Worm (Caenorhabditis elegans) whole organism, young adult: Measurements from ENCODE around the gene ZK1067.3.

ENCODE experiments used
- B0336.3 ChIP-seq: fragments of 200-800 bp; sonication (Bioruptor generic); IDR thresholded peaks from 2 replicates; pipeline ENCODE4 v1.3.6; 2022; ENCODE audit warnings: missing genetic modification characterization, missing compliant biosample characterization
- C17E4.6 ChIP-seq: fragments of 200-800 bp; sonication (Bioruptor generic); IDR thresholded peaks from 2 replicates; pipeline ENCODE4 v1.3.6; 2022; ENCODE audit warnings: missing genetic modification reagents, missing genetic modification characterization, missing compliant biosample characterization
- D2030.7 ChIP-seq: fragments of 200-800 bp; sonication (Bioruptor generic); IDR thresholded peaks from 2 replicates; pipeline ENCODE4 v1.3.6; 2022; ENCODE audit warnings: missing genetic modification reagents, missing genetic modification characterization, missing compliant biosample characterization
- F23B12.7 ChIP-seq: sonication (generic microtip); optimal IDR thresholded peaks from 2 replicates; lab custom pipeline; 2017; ENCODE audit warnings: missing genetic modification characterization, mild to moderate bottlenecking, missing compliant biosample characterization, antibody characterized with exemption, moderate library complexity; ENCODE audit not compliant: insufficient read depth
- F33H1.4 ChIP-seq: fragments of 200-800 bp; sonication (Bioruptor generic); IDR thresholded peaks from 2 replicates; pipeline ENCODE4 v1.3.6; 2022; ENCODE audit warnings: missing genetic modification reagents, missing genetic modification characterization, missing compliant biosample characterization
- F49E8.2 ChIP-seq: sonication (generic microtip); optimal IDR thresholded peaks from 3 replicates; lab custom pipeline; 2017; ENCODE audit warnings: missing genetic modification characterization, mild to moderate bottlenecking, missing compliant biosample characterization, antibody characterized with exemption, moderate library complexity; ENCODE audit not compliant: insufficient read depth
- T07F8.4 ChIP-seq: sonication (generic microtip); optimal IDR thresholded peaks from 2 replicates; lab custom pipeline; 2016; ENCODE audit warnings: mild to moderate bottlenecking, missing genetic modification characterization, moderate library complexity, missing compliant biosample characterization
- T26A5.8 ChIP-seq: sonication (generic microtip); optimal IDR thresholded peaks from 2 replicates; lab custom pipeline; 2016; ENCODE audit warnings: missing genetic modification characterization, missing compliant biosample characterization
- Y53F4B.3 ChIP-seq: fragments of 200-800 bp; sonication (Bioruptor generic); IDR thresholded peaks from 2 replicates; pipeline ENCODE4 v1.3.6; 2022; ENCODE audit warnings: missing genetic modification reagents, missing genetic modification characterization, missing compliant biosample characterization
- Y56A3A.18 ChIP-seq: fragments of 200-800 bp; sonication (Bioruptor generic); IDR thresholded peaks from 2 replicates; pipeline ENCODE4 v1.3.6; 2022; ENCODE audit warnings: missing genetic modification reagents, missing genetic modification characterization, missing compliant biosample characterization
- akir-1 ChIP-seq: fragments of 200-800 bp; sonication (Bioruptor generic); optimal IDR thresholded peaks from 2 replicates; lab custom pipeline; 2018; ENCODE audit warnings: mild to moderate bottlenecking, missing genetic modification characterization, moderate library complexity, missing compliant biosample characterization
- ama-1 ChIP-seq, 3 experiments: fragments of 150-350 bp in 1 of 3; sonication (generic microtip) in 2 of 3; optimal IDR thresholded peaks; 2 replicates each; lab custom pipeline; 2014 to 2018; ENCODE audit warnings: missing biosample characterization in 2 of 3, missing genetic modification characterization in 2 of 3, missing genetic modification reagents in 2 of 3
- aptf-2 ChIP-seq: fragments of 200-800 bp; sonication (Bioruptor generic); conservative IDR thresholded peaks from 2 replicates; pipeline ENCODE4 v1.3.6; 2022; ENCODE audit warnings: missing genetic modification reagents, missing genetic modification characterization, missing compliant biosample characterization
- atf-7 ChIP-seq: sonication (generic microtip); optimal IDR thresholded peaks from 2 replicates; lab custom pipeline; 2017; ENCODE audit warnings: mild to moderate bottlenecking, missing genetic modification characterization, missing compliant biosample characterization
- attf-3 ChIP-seq: fragments of 200-800 bp; sonication (Bioruptor generic); conservative IDR thresholded peaks from 2 replicates; pipeline ENCODE4 v1.3.6; 2022; ENCODE audit warnings: missing genetic modification reagents, missing genetic modification characterization, missing compliant biosample characterization
- bed-2 ChIP-seq: fragments of 200-800 bp; sonication (Bioruptor generic); IDR thresholded peaks from 2 replicates; pipeline ENCODE4 v1.3.6; 2022; ENCODE audit warnings: missing genetic modification reagents, missing genetic modification characterization, missing compliant biosample characterization
- dox-1 ChIP-seq: fragments of 200-800 bp; sonication (Bioruptor generic); IDR thresholded peaks from 2 replicates; pipeline ENCODE4 v1.3.6; 2022; ENCODE audit warnings: missing genetic modification reagents, missing genetic modification characterization, missing compliant biosample characterization
- ekl-4 ChIP-seq: fragments of 200-800 bp; sonication (Bioruptor generic); IDR thresholded peaks from 2 replicates; pipeline ENCODE4 v1.3.6; 2022; ENCODE audit warnings: missing genetic modification reagents, missing genetic modification characterization, missing compliant biosample characterization
- him-1 ChIP-seq: sonication (generic microtip); optimal IDR thresholded peaks from 2 replicates; lab custom pipeline; 2016; ENCODE audit warnings: missing genotype, missing genetic modification reagents, missing genetic modification characterization, missing compliant biosample characterization
- hlh-12 ChIP-seq: sonication (generic microtip); optimal IDR thresholded peaks from 2 replicates; lab custom pipeline; 2016; ENCODE audit warnings: missing genetic modification characterization, missing compliant biosample characterization
- hmg-1.2 ChIP-seq: fragments of 200-800 bp; sonication (Bioruptor generic); IDR thresholded peaks from 2 replicates; pipeline ENCODE4 v1.3.6; 2022; ENCODE audit warnings: missing genetic modification reagents, missing genetic modification characterization, missing compliant biosample characterization
- hrde-1 ChIP-seq: sonication (generic microtip); optimal IDR thresholded peaks from 2 replicates; lab custom pipeline; 2016; ENCODE audit warnings: missing genetic modification characterization, mild to moderate bottlenecking, missing compliant biosample characterization, moderate library complexity, missing genotype, missing genetic modification reagents, borderline replicate concordance
- let-526 ChIP-seq: fragments of 200-800 bp; sonication (Bioruptor generic); IDR thresholded peaks from 2 replicates; pipeline ENCODE4 v1.3.6; 2022; ENCODE audit warnings: missing genetic modification reagents, missing genetic modification characterization, missing compliant biosample characterization
- lsl-1 ChIP-seq: fragments of 200-800 bp; sonication (Bioruptor generic); optimal IDR thresholded peaks from 2 replicates; lab custom pipeline; 2018; ENCODE audit warnings: mild to moderate bottlenecking, missing genetic modification characterization, moderate library complexity, missing compliant biosample characterization
- madf-10 ChIP-seq: sonication (generic microtip); optimal IDR thresholded peaks from 2 replicates; lab custom pipeline; 2016; ENCODE audit warnings: mild to moderate bottlenecking, missing genetic modification characterization, missing compliant biosample characterization
- madf-6 ChIP-seq: fragments of 200-800 bp; sonication (Bioruptor generic); IDR thresholded peaks from 2 replicates; pipeline ENCODE4 v1.3.6; 2022; ENCODE audit warnings: missing genetic modification reagents, missing genetic modification characterization, missing compliant biosample characterization
- mcd-1 ChIP-seq: fragments of 200-800 bp; sonication (Bioruptor generic); IDR thresholded peaks from 2 replicates; pipeline ENCODE4 v1.3.6; 2022; ENCODE audit warnings: missing genetic modification reagents, missing genetic modification characterization, missing compliant biosample characterization
- mxl-1 ChIP-seq: sonication (generic microtip); optimal IDR thresholded peaks from 2 replicates; lab custom pipeline; 2016; ENCODE audit warnings: missing genetic modification characterization, missing compliant biosample characterization
- nhr-179 ChIP-seq: sonication (generic microtip); optimal IDR thresholded peaks from 2 replicates; lab custom pipeline; 2016; ENCODE audit warnings: mild to moderate bottlenecking, missing genetic modification characterization, missing compliant biosample characterization
- nhr-80 ChIP-seq: sonication (generic microtip); optimal IDR thresholded peaks from 2 replicates; lab custom pipeline; 2016; ENCODE audit warnings: missing genetic modification characterization, missing compliant biosample characterization
- nhr-90 ChIP-seq: sonication (generic microtip); optimal IDR thresholded peaks from 2 replicates; lab custom pipeline; 2016; ENCODE audit warnings: missing genotype, mild to moderate bottlenecking, missing genetic modification characterization, missing compliant biosample characterization
- pbrm-1 ChIP-seq: fragments of 200-800 bp; sonication (Bioruptor generic); IDR thresholded peaks from 2 replicates; pipeline ENCODE4 v1.3.6; 2022; ENCODE audit warnings: missing genetic modification reagents, missing genetic modification characterization, missing compliant biosample characterization
- snpc-1.1 ChIP-seq: sonication (generic microtip); optimal IDR thresholded peaks from 2 replicates; lab custom pipeline; 2017; ENCODE audit warnings: missing genetic modification characterization, mild to moderate bottlenecking, missing compliant biosample characterization, antibody characterized with exemption, moderate library complexity, missing genotype, missing genetic modification reagents; ENCODE audit not compliant: insufficient read depth
- snpc-3.4 ChIP-seq: sonication (generic microtip); optimal IDR thresholded peaks from 2 replicates; lab custom pipeline; 2017; ENCODE audit warnings: missing genetic modification characterization, mild to moderate bottlenecking, missing compliant biosample characterization, antibody characterized with exemption, moderate library complexity, missing genotype, missing genetic modification reagents
- snpc-4 ChIP-seq, 5 experiments: fragments of 150-350 bp in 1 of 5; sonication (generic microtip) in 4 of 5; optimal IDR thresholded peaks; 2 replicates each; lab custom pipeline; 2014 to 2018; ENCODE audit warnings: missing genetic modification characterization in 5 of 5, missing biosample characterization in 3 of 5, antibody characterized with exemption in 2 of 5, mild to moderate bottlenecking in 2 of 5, missing compliant biosample characterization in 2 of 5, missing genotype in 2 of 5, moderate library complexity in 2 of 5, missing genetic modification reagents in 1 of 5
- tbp1 ChIP-seq: fragments of 200-800 bp; sonication (Bioruptor generic); optimal IDR thresholded peaks from 2 replicates; lab custom pipeline; 2018; ENCODE audit warnings: mild to moderate bottlenecking, missing genetic modification characterization, missing compliant biosample characterization
- tbx-9 ChIP-seq: sonication (generic microtip); optimal IDR thresholded peaks from 2 replicates; lab custom pipeline; 2016; ENCODE audit warnings: borderline replicate concordance, missing genetic modification characterization, inconsistent platforms, missing compliant biosample characterization
- xnd-1 ChIP-seq: sonication (generic microtip); optimal IDR thresholded peaks from 2 replicates; lab custom pipeline; 2016; ENCODE audit warnings: missing genotype, missing genetic modification reagents, missing genetic modification characterization, missing compliant biosample characterization
- ztf-18 ChIP-seq: sonication (generic microtip); optimal IDR thresholded peaks from 2 replicates; lab custom pipeline; 2016; ENCODE audit warnings: missing genotype, mild to moderate bottlenecking, missing genetic modification characterization, missing compliant biosample characterization
- ztf-25 ChIP-seq: fragments of 200-800 bp; sonication (Bioruptor generic); IDR thresholded peaks from 2 replicates; pipeline ENCODE4 v1.3.6; 2022; ENCODE audit warnings: missing genetic modification reagents, missing genetic modification characterization, missing compliant biosample characterization

The ZK1067.3 gene

DNA sequence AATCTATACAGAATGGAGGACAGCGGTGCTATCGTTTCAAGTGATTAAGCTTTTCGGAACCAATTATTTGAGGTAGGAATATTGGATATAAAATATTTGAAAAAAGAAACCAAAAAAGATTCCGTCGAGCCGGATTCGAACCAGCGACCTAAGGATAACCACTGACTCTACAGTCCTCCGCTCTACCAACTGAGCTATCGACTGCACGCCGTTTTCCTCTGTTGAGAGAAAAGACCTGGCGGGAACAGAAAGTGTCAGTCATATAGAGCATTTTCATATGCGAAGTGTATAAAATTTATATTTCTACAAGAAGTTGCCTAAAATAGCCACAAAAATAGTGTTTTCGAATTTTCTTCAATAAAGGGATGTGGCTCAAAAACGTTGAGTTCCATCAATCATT lies 11.4 kb upstream of the ZK1067.3 start (continued):
- TF ChIP-seq nhr-80 = peak; percentile 28
- TF ChIP-seq T26A5.8 = peak; percentile 39
- TF ChIP-seq hrde-1 = peak; percentile 19
- TF ChIP-seq let-526 (GFP tag; lab: Robert Waterston, UW) = no peak
- TF ChIP-seq xnd-1 = peak; percentile 49
- TF ChIP-seq snpc-3.4 = peak; percentile 75
- TF ChIP-seq F33H1.4 (GFP tag; lab: Robert Waterston, UW) = peak; percentile 77
- TF ChIP-seq nhr-90 = peak; percentile 65
- peak; percentile 67 for TF ChIP-seq F23B12.7
- no peak for TF ChIP-seq bed-2 (GFP tag; lab: Robert Waterston, UW)
- peak; percentile 86 for TF ChIP-seq madf-6 (GFP tag; lab: Robert Waterston, UW)
- TF ChIP-seq attf-3 = peak; percentile 62
- TF ChIP-seq atf-7 (tag; lab: Kevin White, UChicago) = no peak
- no peak for TF ChIP-seq nhr-179
- TF ChIP-seq ztf-25 (GFP tag; lab: Robert Waterston, UW) = 0 out of 2 replicates have a peak, but pooled peaks have one; percentile 43
- 0 out of 2 replicates have a peak, but pooled peaks have one; percentile 35 for TF ChIP-seq pbrm-1 (GFP tag; lab: Robert Waterston, UW)
- peak; percentile 16 for TF ChIP-seq mxl-1 (tag; lab: Kevin White, UChicago)
- no peak for TF ChIP-seq tbx-9 (tag; lab: Kevin White, UChicago)
- peak; percentile 53 for TF ChIP-seq ztf-18 (tag; lab: Kevin White, UChicago)
- TF ChIP-seq akir-1 = no peak
- TF ChIP-seq T07F8.4 (tag; lab: Kevin White, UChicago) = peak; percentile 3
- TF ChIP-seq tbp1 (GFP tag; lab: Kevin White, UChicago) = peak; percentile 95
- TF ChIP-seq dox-1 = peak; percentile 79
- peak; percentile 61 for TF ChIP-seq ekl-4 (GFP tag; lab: Robert Waterston, UW)
- peak; percentile 94 for TF ChIP-seq snpc-1.1 (tag; lab: Kevin White, UChicago)
- TF ChIP-seq madf-10 = peak; percentile 26
- TF ChIP-seq ama-1 (optimal IDR thresholded peaks at IDR 0.05; lab: Kevin White, UChicago) = no peak
- no peak for TF ChIP-seq ama-1 (GFP tag; optimal IDR thresholded peaks at IDR 0.05; lab: Kevin White, UChicago)
- TF ChIP-seq B0336.3 = peak; percentile 73; the same call in 1 of the 2 replicates
- TF ChIP-seq snpc-4 (GFP tag; optimal IDR thresholded peaks at IDR 0.05; lab: Kevin White, UChicago) = peak; percentile 90
- peak; percentile 95 to 97 (median 96) for TF ChIP-seq snpc-4 (tag; optimal IDR thresholded peaks at IDR 0.05; lab: Kevin White, UChicago)
- TF ChIP-seq F49E8.2 (tag; lab: Kevin White, UChicago) = peak; percentile 46
- peak; percentile 81 for TF ChIP-seq him-1 (tag; lab: Kevin White, UChicago)
- no peak for TF ChIP-seq hlh-12 (tag; lab: Kevin White, UChicago)
- TF ChIP-seq Y56A3A.18 = 0 out of 2 replicates have a peak, but pooled peaks have one; percentile 47
- peak; percentile 66 for TF ChIP-seq mcd-1 (GFP tag; lab: Robert Waterston, UW)
- TF ChIP-seq hmg-1.2 (GFP tag; lab: Robert Waterston, UW) = peak; percentile 67
- peak; percentile 67 for TF ChIP-seq lsl-1
- TF ChIP-seq C17E4.6 (GFP tag; lab: Robert Waterston, UW) = no peak
- TF ChIP-seq Y53F4B.3 (GFP tag; lab: Robert Waterston, UW) = no peak
- TF ChIP-seq aptf-2 (GFP tag; lab: Robert Waterston, UW) = no peak
- TF ChIP-seq D2030.7 (GFP tag; lab: Robert Waterston, UW) = peak; percentile 79
